Worm (Caenorhabditis elegans) whole organism, L4/young adult: ENCODE measurements around the gene srbc-22.

ENCODE experiments used
- W03F9.2 ChIP-seq: fragments of 150-350 bp; optimal IDR thresholded peaks from 2 replicates; lab custom pipeline; 2014; ENCODE audit warnings: missing biosample characterization, missing genetic modification characterization
- dao-5 ChIP-seq: sonication (generic microtip); optimal IDR thresholded peaks from 2 replicates; lab custom pipeline; 2016; ENCODE audit warnings: missing genotype, missing genetic modification characterization, moderate library complexity, missing compliant biosample characterization
- him-1 ChIP-seq: sonication (generic microtip); optimal IDR thresholded peaks from 2 replicates; lab custom pipeline; 2016; ENCODE audit warnings: missing genotype, missing genetic modification reagents, missing genetic modification characterization, missing compliant biosample characterization

Gene srbc-22

DNA sequence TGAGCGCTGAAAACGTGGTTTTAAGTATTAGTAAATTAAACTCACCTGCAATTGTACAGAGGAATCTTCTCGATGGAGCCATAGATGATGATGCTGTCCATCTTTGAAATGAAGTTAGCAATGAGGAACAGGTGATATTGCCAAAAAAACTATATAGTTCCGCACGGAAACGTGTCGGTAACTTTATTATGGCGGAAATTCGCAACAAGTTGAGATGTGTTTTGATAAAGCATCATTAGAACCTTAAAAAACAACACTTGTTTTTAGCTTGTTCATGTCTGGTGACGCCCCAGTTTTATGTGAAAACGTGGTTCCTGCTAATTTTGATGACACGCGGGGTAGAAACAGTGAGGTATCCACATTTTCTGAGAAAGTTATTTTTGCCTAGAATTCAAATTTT lies 49.3 kb downstream of the srbc-22 start, which contains the start of gene srt-40:
Gene srt-40, minus strand, starts transcription at position 101 of the 400 bp plus-strand sequence.
- TF ChIP-seq dao-5 (tag; lab: Kevin White, UChicago) (no peak), W03F9.2 (no peak), him-1 (tag; lab: Kevin White, UChicago) (no peak)

DNA sequence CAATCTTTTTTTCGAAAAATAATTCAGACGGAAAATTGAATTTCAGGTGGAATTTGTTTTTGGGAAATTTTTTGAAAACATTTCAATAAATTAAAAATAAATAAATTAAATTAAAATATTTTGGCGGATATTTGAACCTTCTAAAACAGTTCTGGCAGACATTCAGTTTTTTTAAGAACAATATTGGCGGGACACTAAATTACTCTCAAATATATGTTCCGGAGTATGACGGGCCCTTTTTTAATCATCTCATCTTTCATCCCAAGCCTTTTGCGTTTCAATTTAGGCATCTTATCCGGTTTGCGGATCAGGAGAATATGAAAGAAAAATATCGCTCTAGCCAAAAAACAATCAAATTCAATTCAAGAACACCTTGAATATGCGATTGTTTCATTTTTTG lies 49.9 kb downstream of the srbc-22 start, which contains the start of gene svh-11:
Gene svh-11, plus strand, starts transcription at position 301 of the 400 bp plus-strand sequence.
- TF ChIP-seq W03F9.2 (no peak), dao-5 (tag; lab: Kevin White, UChicago) (no peak), him-1 (tag; lab: Kevin White, UChicago) (no peak)

DNA sequence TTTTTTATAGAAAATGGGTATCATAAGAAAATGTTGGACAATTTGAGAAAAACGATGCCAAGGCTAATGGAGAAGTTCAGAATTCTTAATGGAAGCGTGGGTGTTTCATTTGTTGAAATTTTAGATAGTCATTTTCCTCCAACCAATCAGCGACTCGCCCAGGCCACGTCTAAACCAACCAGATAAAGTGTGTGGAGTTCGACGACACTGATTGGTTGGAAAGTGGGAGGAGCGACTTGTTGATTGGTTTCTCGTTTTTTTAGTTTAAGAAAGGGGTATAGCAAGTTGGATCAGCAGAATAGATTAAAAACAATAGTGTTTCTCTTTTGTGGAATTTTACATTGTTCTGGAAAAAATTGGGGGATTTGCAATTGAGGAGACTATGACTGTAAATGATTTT lies 50.6 kb downstream of the srbc-22 start:
- TF ChIP-seq him-1 (tag; lab: Kevin White, UChicago) (no peak), dao-5 (tag; lab: Kevin White, UChicago) (no peak), W03F9.2 (no peak)
